Worm (Caenorhabditis elegans) whole organism, late embryonic: ENCODE results near the gene srt-55.

Source experiments
- K02D7.2 ChIP-seq: sonication (generic microtip); optimal IDR thresholded peaks from 2 replicates; lab custom pipeline; 2017; ENCODE audit warnings: mild to moderate bottlenecking, missing genetic modification characterization, missing compliant biosample characterization
- Y22D7AL.16 ChIP-seq: sonication (generic microtip); optimal IDR thresholded peaks from 2 replicates; lab custom pipeline; 2016; ENCODE audit warnings: missing genetic modification characterization, missing compliant biosample characterization
- ama-1 ChIP-seq: fragments of 150-350 bp; optimal IDR thresholded peaks from 2 replicates; lab custom pipeline; 2014
- ceh-18 ChIP-seq: sonication (generic microtip); optimal IDR thresholded peaks from 2 replicates; lab custom pipeline; 2016; ENCODE audit warnings: missing genetic modification characterization, missing compliant biosample characterization
- ceh-19 ChIP-seq: fragments of 200-800 bp; sonication (Bioruptor generic); optimal IDR thresholded peaks from 2 replicates; lab custom pipeline; 2018; ENCODE audit warnings: mild to moderate bottlenecking, missing genetic modification characterization, missing compliant biosample characterization
- ceh-31 ChIP-seq: sonication (generic microtip); optimal IDR thresholded peaks from 2 replicates; lab custom pipeline; 2016; ENCODE audit warnings: missing genetic modification characterization, missing compliant biosample characterization
- ceh-45 ChIP-seq: fragments of 200-800 bp; sonication (Bioruptor generic); IDR thresholded peaks from 2 replicates; pipeline ENCODE4 v1.3.6; 2022; ENCODE audit warnings: missing genetic modification reagents, missing genetic modification characterization, missing compliant biosample characterization
- che-1 ChIP-seq: sonication (generic microtip); optimal IDR thresholded peaks from 2 replicates; lab custom pipeline; 2016; ENCODE audit warnings: mild to moderate bottlenecking, missing genetic modification characterization, missing compliant biosample characterization
- elt-2 ChIP-seq: sonication (generic microtip); optimal IDR thresholded peaks from 2 replicates; lab custom pipeline; 2016; ENCODE audit warnings: missing genetic modification reagents, missing genetic modification characterization, missing compliant biosample characterization
- elt-4 ChIP-seq: sonication (generic microtip); optimal IDR thresholded peaks from 2 replicates; lab custom pipeline; 2016; ENCODE audit warnings: missing genetic modification characterization, missing compliant biosample characterization
- fkh-10 ChIP-seq: fragments of 150-350 bp; optimal IDR thresholded peaks from 2 replicates; lab custom pipeline; 2014; ENCODE audit warnings: missing biosample characterization, missing genetic modification reagents, missing genetic modification characterization
- gmeb-2 ChIP-seq: sonication (generic microtip); optimal IDR thresholded peaks from 2 replicates; lab custom pipeline; 2016; ENCODE audit warnings: missing genetic modification characterization, inconsistent platforms, missing compliant biosample characterization
- hlh-30 ChIP-seq: sonication (generic microtip); optimal IDR thresholded peaks from 2 replicates; lab custom pipeline; 2017; ENCODE audit warnings: antibody characterized with exemption, missing genetic modification characterization, missing compliant biosample characterization; ENCODE audit not compliant: insufficient read depth
- hlh-6 ChIP-seq: sonication (generic microtip); optimal IDR thresholded peaks from 2 replicates; lab custom pipeline; 2016; ENCODE audit warnings: missing genotype, missing genetic modification characterization, missing compliant biosample characterization
- hlh-8 ChIP-seq: sonication (generic microtip); optimal IDR thresholded peaks from 2 replicates; lab custom pipeline; 2016; ENCODE audit warnings: missing genotype, missing genetic modification characterization, missing compliant biosample characterization
- lin-11 ChIP-seq: fragments of 200-800 bp; sonication (Bioruptor generic); optimal IDR thresholded peaks from 2 replicates; lab custom pipeline; 2018; ENCODE audit warnings: mild to moderate bottlenecking, missing genetic modification characterization, missing compliant biosample characterization
- mec-3 ChIP-seq: sonication (generic microtip); optimal IDR thresholded peaks from 2 replicates; lab custom pipeline; 2016; ENCODE audit warnings: borderline replicate concordance, missing genetic modification characterization, missing compliant biosample characterization
- nhr-232 ChIP-seq: sonication (generic microtip); optimal IDR thresholded peaks from 2 replicates; lab custom pipeline; 2016; ENCODE audit warnings: missing genetic modification characterization, missing compliant biosample characterization
- npax-4 ChIP-seq: sonication (generic microtip); optimal IDR thresholded peaks from 2 replicates; lab custom pipeline; 2016; ENCODE audit warnings: missing genetic modification characterization, missing compliant biosample characterization
- odd-2 ChIP-seq: sonication (generic microtip); optimal IDR thresholded peaks from 2 replicates; lab custom pipeline; 2017; ENCODE audit warnings: antibody characterized with exemption, mild to moderate bottlenecking, missing genetic modification characterization, missing compliant biosample characterization
- pat-9 ChIP-seq: fragments of 200-800 bp; sonication (Bioruptor generic); optimal IDR thresholded peaks from 2 replicates; lab custom pipeline; 2018; ENCODE audit warnings: mild to moderate bottlenecking, missing genetic modification characterization, moderate library complexity, missing compliant biosample characterization
- pros-1 ChIP-seq: fragments of 150-350 bp; optimal IDR thresholded peaks from 2 replicates; lab custom pipeline; 2014; ENCODE audit warnings: missing biosample characterization, missing genetic modification reagents, missing genetic modification characterization
- ref-2 ChIP-seq: sonication (generic microtip); optimal IDR thresholded peaks from 2 replicates; lab custom pipeline; 2016; ENCODE audit warnings: missing genetic modification characterization, missing compliant biosample characterization
- rnt-1 ChIP-seq: sonication (generic microtip); optimal IDR thresholded peaks from 2 replicates; lab custom pipeline; 2016; ENCODE audit warnings: missing genetic modification characterization, missing compliant biosample characterization
- sdc-2 ChIP-seq: sonication (generic microtip); optimal IDR thresholded peaks from 2 replicates; lab custom pipeline; 2016; ENCODE audit warnings: missing genotype, missing genetic modification characterization, missing compliant biosample characterization
- sox-2 ChIP-seq: fragments of 200-800 bp; sonication (Bioruptor generic); IDR thresholded peaks from 2 replicates; pipeline ENCODE4 v1.3.6; 2022; ENCODE audit warnings: missing genetic modification reagents, missing genetic modification characterization, missing compliant biosample characterization
- syd-9 ChIP-seq: sonication (generic microtip); optimal IDR thresholded peaks from 2 replicates; lab custom pipeline; 2016; ENCODE audit warnings: mild to moderate bottlenecking, missing genetic modification characterization, moderate library complexity, missing compliant biosample characterization
- ttx-3 ChIP-seq: sonication (generic microtip); optimal IDR thresholded peaks from 2 replicates; lab custom pipeline; 2016; ENCODE audit warnings: missing genetic modification reagents, missing genetic modification characterization, missing compliant biosample characterization
- unc-3 ChIP-seq, 2 experiments: fragments of 200-800 bp in 1 of 2; sonication (Bioruptor generic) in 1 of 2; sonication (generic microtip) in 1 of 2; conservative IDR thresholded peaks in 1 of 2; optimal IDR thresholded peaks in 1 of 2; 2 replicates each; pipeline versions ENCODE4 v1.3.6 to Lab custom; 2016 to 2022; ENCODE audit warnings: missing compliant biosample characterization in 2 of 2, missing genetic modification characterization in 2 of 2, missing genetic modification reagents in 1 of 2
- unc-42 ChIP-seq: sonication (generic microtip); optimal IDR thresholded peaks from 2 replicates; lab custom pipeline; 2016; ENCODE audit warnings: missing genotype, missing genetic modification characterization, missing compliant biosample characterization
- unc-55 ChIP-seq: sonication (generic microtip); optimal IDR thresholded peaks from 2 replicates; lab custom pipeline; 2017; ENCODE audit warnings: missing biosample characterization, missing genetic modification reagents, missing genetic modification characterization
- unc-86 ChIP-seq: sonication (generic microtip); optimal IDR thresholded peaks from 2 replicates; lab custom pipeline; 2016; ENCODE audit warnings: missing genetic modification characterization, missing compliant biosample characterization
- zip-5 ChIP-seq: sonication (generic microtip); optimal IDR thresholded peaks from 2 replicates; lab custom pipeline; 2016; ENCODE audit warnings: missing genetic modification characterization, missing compliant biosample characterization
- ztf-16 ChIP-seq: sonication (generic microtip); optimal IDR thresholded peaks from 2 replicates; lab custom pipeline; 2017; ENCODE audit warnings: missing genetic modification characterization, missing compliant biosample characterization

The srt-55 gene

DNA sequence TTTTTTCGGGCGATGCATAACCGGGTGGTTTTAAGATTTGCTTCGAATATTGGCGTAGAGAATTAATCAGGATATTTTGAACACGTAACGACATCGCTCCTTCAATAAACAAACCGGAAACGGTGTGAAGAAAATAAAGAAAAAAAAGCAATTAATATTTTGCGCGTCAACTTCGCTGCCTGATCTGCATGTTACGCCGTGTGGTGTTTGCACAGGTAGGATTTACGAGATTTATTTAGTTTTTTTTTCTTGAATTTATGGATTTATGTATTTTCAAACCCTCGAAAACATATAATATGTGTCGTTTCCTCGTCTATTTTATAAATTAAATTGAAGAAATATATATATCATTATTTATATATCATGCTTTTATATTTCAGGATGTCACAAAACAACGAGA, 8.4 kb upstream of the srt-55 start, which contains the start of the genes ZK1128.1 and mett-10:
Gene ZK1128.1, minus strand, starts transcription at position 99 of the 400 bp plus-strand sequence.
Gene mett-10, plus strand, starts transcription at position 375 of the 400 bp plus-strand sequence.
- peak; percentile 13 for TF ChIP-seq unc-42
- no peak for TF ChIP-seq sdc-2 (tag; lab: Kevin White, UChicago)

DNA sequence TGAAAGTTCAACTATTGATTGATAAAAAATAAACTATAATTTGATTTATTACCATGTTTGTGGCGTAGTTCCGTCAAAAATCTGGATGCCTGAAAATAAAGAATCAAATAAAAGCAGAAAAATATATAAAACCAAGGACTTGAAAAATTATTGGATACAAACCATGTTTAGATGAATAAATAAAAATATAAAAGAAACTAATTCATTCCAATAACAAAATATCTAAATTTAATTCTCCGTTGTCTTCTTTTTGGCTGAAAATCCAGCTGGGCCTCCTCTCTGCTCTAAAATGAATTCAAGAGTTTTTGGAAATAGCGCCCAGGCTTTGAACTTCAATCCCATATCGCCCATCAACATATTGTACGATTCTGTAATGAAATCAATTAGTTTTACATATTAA, 6.7 kb upstream of the srt-55 start, which contains the start of gene vps-29:
Gene vps-29, minus strand, starts transcription at position 101 of the 400 bp plus-strand sequence.
- TF ChIP-seq sox-2 (GFP tag; lab: Robert Waterston, UW) = no peak

- TF ChIP-seq nhr-232 (tag; lab: Kevin White, UChicago) = no peak
- no peak for TF ChIP-seq ref-2
- TF ChIP-seq K02D7.2 (tag; lab: Kevin White, UChicago) = no peak
- TF ChIP-seq ttx-3 (tag; lab: Kevin White, UChicago) = no peak
- TF ChIP-seq pros-1 (tag; lab: Kevin White, UChicago) = no peak
- TF ChIP-seq unc-42 = no peak
- TF ChIP-seq ama-1 (lab: Kevin White, UChicago) = no peak
- TF ChIP-seq ceh-31 = no peak
- no peak for TF ChIP-seq che-1 (tag; lab: Kevin White, UChicago)
- no peak for TF ChIP-seq unc-55 (GFP tag; lab: Kevin White, UChicago)
- no peak for TF ChIP-seq fkh-10 (GFP tag; lab: Kevin White, UChicago)
- no peak for TF ChIP-seq gmeb-2 (tag; lab: Kevin White, UChicago)
- no peak for TF ChIP-seq hlh-6
- no peak for TF ChIP-seq unc-3 (GFP tag; conservative IDR thresholded peaks at IDR 0.05; lab: Robert Waterston, UW)
- TF ChIP-seq unc-3 (tag; optimal IDR thresholded peaks at IDR 0.05; lab: Kevin White, UChicago) = no peak
- no peak for TF ChIP-seq mec-3 (tag; lab: Kevin White, UChicago)
- TF ChIP-seq sdc-2 (tag; lab: Kevin White, UChicago) = no peak
Measured at ce11 chrIII:10108995-10109394, 2.7 kb upstream of the srt-55 start, which contains the start of gene T16H12.9. Gene T16H12.9 (plus strand): TSS chrIII:10109295.

DNA sequence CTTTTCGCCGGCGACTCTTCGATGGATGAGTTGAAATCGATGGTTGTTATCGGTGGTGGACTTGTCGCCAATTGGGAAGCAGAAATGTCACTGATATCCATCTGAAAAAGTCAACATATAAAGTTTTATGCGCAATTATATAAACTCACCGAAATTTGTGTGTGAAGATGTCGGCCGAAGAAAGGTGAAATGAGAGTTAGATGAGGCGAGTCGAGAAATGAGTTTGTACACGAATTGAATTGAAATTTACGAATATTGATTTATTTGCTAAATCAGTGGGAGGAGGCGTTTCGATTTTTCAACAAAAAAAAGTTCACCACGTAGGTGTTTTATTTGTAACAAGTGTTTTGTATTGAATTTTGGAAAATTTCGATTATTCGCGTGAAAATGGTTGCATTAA, 4.9 kb downstream of the srt-55 start, which contains the start of gene kel-10:
Gene kel-10, minus strand, starts transcription at position 101 of the 400 bp plus-strand sequence.
- TF ChIP-seq unc-42 (no peak), Y22D7AL.16 (tag; lab: Kevin White, UChicago) (no peak)
- TF ChIP-seq, all 69 proteins: peak for 0

ce11 chrIII:10097981-10098380, 8.3 kb downstream of the srt-55 start, which contains the start of gene spop-1:
Gene spop-1 (minus strand): TSS chrIII:10098081.
- TF ChIP-seq ztf-16 (tag; lab: Kevin White, UChicago) (no peak), K02D7.2 (tag; lab: Kevin White, UChicago) (no peak), hlh-8 (tag; lab: Kevin White, UChicago) (no peak), elt-2 (tag; lab: Kevin White, UChicago) (no peak), ceh-19 (GFP tag; lab: Kevin White, UChicago) (no peak), pat-9 (tag; lab: Kevin White, UChicago) (no peak), odd-2 (tag; lab: Kevin White, UChicago) (no peak), unc-3 (GFP tag; conservative IDR thresholded peaks at IDR 0.05; lab: Robert Waterston, UW) (no peak), unc-3 (tag; optimal IDR thresholded peaks at IDR 0.05; lab: Kevin White, UChicago) (no peak), unc-86 (tag; lab: Kevin White, UChicago) (no peak), ceh-45 (GFP tag; lab: Robert Waterston, UW) (no peak), ceh-31 (no peak), ceh-18 (tag; lab: Kevin White, UChicago) (no peak), hlh-30 (tag; lab: Kevin White, UChicago) (no peak), elt-4 (tag; lab: Kevin White, UChicago) (no peak), syd-9 (no peak), npax-4 (tag; lab: Kevin White, UChicago) (no peak), zip-5 (tag; lab: Kevin White, UChicago) (no peak), mec-3 (tag; lab: Kevin White, UChicago) (no peak), rnt-1 (no peak), lin-11 (tag; lab: Kevin White, UChicago) (no peak)
- TF ChIP-seq, all 69 proteins: peak for 0
